Fruit fly (Drosophila melanogaster): ENCODE measurements around the gene CG9588.

CG9588 gene

DNA sequence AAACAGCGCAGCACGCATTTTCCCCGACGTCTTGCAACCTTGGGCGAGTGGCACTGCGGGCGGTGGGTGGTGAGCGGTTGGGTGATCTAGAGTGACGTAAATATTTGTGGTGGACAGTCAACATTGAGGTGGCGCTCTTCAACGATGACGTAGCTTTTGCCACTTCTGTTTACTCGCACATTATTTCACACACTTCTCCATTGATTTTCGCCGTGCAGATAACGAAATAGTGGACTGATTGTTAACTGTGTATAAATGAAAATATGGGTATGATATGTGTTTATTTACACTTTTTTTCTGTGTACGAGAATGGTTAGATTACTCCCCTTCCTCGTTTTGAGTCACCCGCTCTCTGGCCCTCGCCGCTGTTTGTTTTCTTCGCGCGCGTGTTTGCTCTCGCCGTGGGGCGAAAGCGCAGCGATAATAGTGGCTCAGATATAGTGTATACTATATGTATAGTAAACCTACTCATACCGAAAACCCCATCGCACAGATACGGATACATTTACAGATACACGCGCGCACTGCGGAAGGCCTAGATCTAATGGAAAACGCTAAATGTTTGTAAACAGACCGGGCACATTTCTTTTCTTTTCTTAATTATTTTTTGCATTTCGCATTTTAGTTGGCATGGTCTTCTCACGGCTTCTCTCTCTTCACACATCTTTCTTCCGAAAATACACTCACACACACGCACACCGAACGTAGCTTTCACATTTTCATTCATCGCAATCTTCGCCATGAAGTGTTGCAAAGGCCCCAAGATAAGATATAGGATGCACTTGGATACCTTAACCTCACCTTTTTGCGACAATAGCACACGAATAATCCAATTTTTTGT is 10.1 kb upstream of the CG9588 start, which contains the start of gene omd (continued):
- TF ChIP-seq hb (GFP tag; IDR thresholded peaks at IDR 0.05; ENCODE audit: partially characterized antibody), result no peak
- no peak for TF ChIP-seq da (GFP tag; optimal IDR thresholded peaks at IDR 0.05)
- TF ChIP-seq cato (GFP tag; optimal IDR thresholded peaks at IDR 0.05; ENCODE audit: borderline replicate concordance), result peak; percentile 33
- peak; percentile 48; the same call in 1 of the 3 replicates for TF ChIP-seq CG34422 (GFP tag; IDR thresholded peaks at IDR 0.05)
- 0 out of 2 replicates have a peak, but pooled peaks have one; percentile 23 for TF ChIP-seq CG13287 (GFP tag; IDR thresholded peaks at IDR 0.05; ENCODE audit: partially characterized antibody)
- peak; percentile 27 for TF ChIP-seq jumu (GFP tag; optimal IDR thresholded peaks at IDR 0.05)
- peak; percentile 32 to 56 for TF ChIP-seq dpn (GFP tag; optimal IDR thresholded peaks at IDR 0.05)
- TF ChIP-seq repo (GFP tag; optimal IDR thresholded peaks at IDR 0.05), result peak; percentile 25
- TF ChIP-seq CG11398 (GFP tag; optimal IDR thresholded peaks at IDR 0.05), result peak; percentile 31
- TF ChIP-seq dysf (GFP tag; IDR thresholded peaks at IDR 0.05), result peak; percentile 60; the same call in 2 of the 3 replicates
- no peak for TF ChIP-seq CG15601 (tag; optimal IDR thresholded peaks at IDR 0.05)
- peak; percentile 33; the same call in 1 of the 3 replicates for TF ChIP-seq zfh1 (GFP tag; IDR thresholded peaks at IDR 0.05)
- TF ChIP-seq CG3281 (GFP tag; optimal IDR thresholded peaks at IDR 0.05), result peak; percentile 73
- TF ChIP-seq onecut (GFP tag; IDR thresholded peaks at IDR 0.05), result peak; percentile 72
- peak; percentile 52; the same call in 1 of the 3 replicates for TF ChIP-seq ken (GFP tag; IDR thresholded peaks at IDR 0.05)
- peak; percentile 77 for TF ChIP-seq CG10209 (GFP tag; optimal IDR thresholded peaks at IDR 0.05)
- peak; percentile 33; the same call in 2 of the 4 replicates for TF ChIP-seq Gug (GFP tag; IDR thresholded peaks at IDR 0.05)
- peak; percentile 47 for TF ChIP-seq CG7786 (GFP tag; optimal IDR thresholded peaks at IDR 0.05)
- TF ChIP-seq C15 (GFP tag; IDR thresholded peaks at IDR 0.05), result 0 out of 3 replicates have a peak, but pooled peaks have one; percentile 10
- no peak for TF ChIP-seq CG7357 (GFP tag; IDR thresholded peaks at IDR 0.05)
- peak; percentile 47 for TF ChIP-seq CG4424 (GFP tag; optimal IDR thresholded peaks at IDR 0.05)
- peak; percentile 64 for TF ChIP-seq ash1 (GFP tag; optimal IDR thresholded peaks at IDR 0.05)
- TF ChIP-seq Side (GFP tag; optimal IDR thresholded peaks at IDR 0.05), result peak; percentile 78
- peak; percentile 16 for TF ChIP-seq CG8281 (tag; optimal IDR thresholded peaks at IDR 0.05)
- TF ChIP-seq MBD-R2 (GFP tag; IDR thresholded peaks at IDR 0.05), result peak; percentile 37; the same call in 1 of the 2 replicates
- TF ChIP-seq CG31365 (tag; optimal IDR thresholded peaks at IDR 0.05), result peak; percentile 45
- peak; percentile 43 for TF ChIP-seq CG9876 (GFP tag; optimal IDR thresholded peaks at IDR 0.05)
- TF ChIP-seq CG6765 (GFP tag; optimal IDR thresholded peaks at IDR 0.05), result peak; percentile 64
- TF ChIP-seq ac (GFP tag; optimal IDR thresholded peaks at IDR 0.05), result peak; percentile 74
- no peak for TF ChIP-seq CG3726 (GFP tag; IDR thresholded peaks at IDR 0.05)
- peak; percentile 41 for TF ChIP-seq fd102C (GFP tag; optimal IDR thresholded peaks at IDR 0.05)
- peak; percentile 36 for TF ChIP-seq CTCF (GFP tag; optimal IDR thresholded peaks at IDR 0.05)
- peak; percentile 64 for TF ChIP-seq dmrt11E (tag; optimal IDR thresholded peaks at IDR 0.05)
- no peak for TF ChIP-seq Dref (GFP tag; IDR thresholded peaks at IDR 0.05)
- TF ChIP-seq CG10431 (GFP tag; optimal IDR thresholded peaks at IDR 0.05), result peak; percentile 82
- peak; percentile 44 for TF ChIP-seq CG18764 (GFP tag; optimal IDR thresholded peaks at IDR 0.05)
- TF ChIP-seq CG32532 (GFP tag; IDR thresholded peaks at IDR 0.05), result peak; percentile 43
- TF ChIP-seq mirr (GFP tag; optimal IDR thresholded peaks at IDR 0.05), result peak; percentile 82
- TF ChIP-seq Lim3 (GFP tag; IDR thresholded peaks at IDR 0.05), result no peak
- peak; percentile 62 for TF ChIP-seq CG4360 (GFP tag; IDR thresholded peaks at IDR 0.05)
- peak; percentile 79 for TF ChIP-seq bab2 (GFP tag; optimal IDR thresholded peaks at IDR 0.05)
- TF ChIP-seq Mad (GFP tag; optimal IDR thresholded peaks at IDR 0.05), result peak; percentile 56
- peak; percentile 52; the same call in 1 of the 2 replicates for TF ChIP-seq chm (GFP tag; IDR thresholded peaks at IDR 0.05)
- peak; percentile 56 for TF ChIP-seq CG13775 (GFP tag; optimal IDR thresholded peaks at IDR 0.05)
- peak; percentile 19 for TF ChIP-seq CG1602 (GFP tag; optimal IDR thresholded peaks at IDR 0.05)
- TF ChIP-seq btn (GFP tag; optimal IDR thresholded peaks at IDR 0.05), result peak; percentile 63
- peak; percentile 51 for TF ChIP-seq pnt (GFP tag; optimal IDR thresholded peaks at IDR 0.05)
- peak; percentile 94 for TF ChIP-seq sens (GFP tag)
- no peak for TF ChIP-seq CG14667 (GFP tag; IDR thresholded peaks at IDR 0.05)
- TF ChIP-seq CG18619 (GFP tag; optimal IDR thresholded peaks at IDR 0.05), result peak; percentile 46
